Fruit fly (Drosophila melanogaster) S2 (cell line): ENCODE measurements around the gene CG43255.

Experiments used
- CG8478 ChIP-seq: fragments of >200 bp; optimal IDR thresholded peaks from 2 replicates; lab custom pipeline; 2018
- CTCF ChIP-seq, 2 experiments: fragments of >200 bp; optimal IDR thresholded peaks; 2 replicates each; lab custom pipeline; 2018

DNA sequence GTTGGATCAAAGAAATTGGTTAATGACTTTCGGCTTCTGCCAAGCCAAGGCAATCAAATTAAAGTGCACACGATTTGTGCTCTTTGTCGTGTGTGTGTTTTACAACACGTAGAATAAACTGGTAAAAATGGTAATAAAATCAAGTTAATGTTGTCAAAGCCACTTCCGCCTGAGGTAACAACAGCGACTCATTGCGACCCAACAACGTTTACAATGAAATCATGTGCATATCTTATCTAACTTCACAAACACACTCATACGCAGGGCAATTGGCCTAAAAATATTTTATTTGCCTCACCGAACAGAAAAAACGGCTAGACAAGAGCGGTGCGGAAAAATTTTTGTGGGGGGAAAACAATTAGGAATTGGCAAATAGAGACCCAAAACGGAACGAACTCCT is 38.6 kb upstream of the CG43255 start:
- no peak for TF ChIP-seq CTCF (optimal IDR thresholded peaks at IDR 0.05; lab: Kevin White, UChicago)
- TF ChIP-seq CG8478 (lab: Kevin White, UChicago) = no peak
